Worm (Caenorhabditis elegans) whole organism, late embryonic: Measurements from ENCODE around the gene set-20.
A peak's percentile ranks its signal among the peaks of the same experiment; 100 is the strongest.

Experiments used
- F13H6.1 ChIP-seq: sonication (generic microtip); optimal IDR thresholded peaks from 2 replicates; lab custom pipeline; 2016; ENCODE audit warnings: missing genetic modification characterization, missing compliant biosample characterization
- T23F11.4 ChIP-seq: fragments of 200-800 bp; sonication (Bioruptor generic); optimal IDR thresholded peaks from 2 replicates; lab custom pipeline; 2018; ENCODE audit warnings: mild to moderate bottlenecking, missing genetic modification characterization, missing compliant biosample characterization
- ahr-1 ChIP-seq: sonication (generic microtip); optimal IDR thresholded peaks from 2 replicates; lab custom pipeline; 2016; ENCODE audit warnings: missing genetic modification characterization, missing compliant biosample characterization
- ceh-24 ChIP-seq: sonication (generic microtip); optimal IDR thresholded peaks from 2 replicates; lab custom pipeline; 2016; ENCODE audit warnings: mild to moderate bottlenecking, missing genetic modification characterization, missing compliant biosample characterization
- ceh-31 ChIP-seq: sonication (generic microtip); optimal IDR thresholded peaks from 2 replicates; lab custom pipeline; 2016; ENCODE audit warnings: missing genetic modification characterization, missing compliant biosample characterization
- ceh-45 ChIP-seq: fragments of 200-800 bp; sonication (Bioruptor generic); IDR thresholded peaks from 2 replicates; pipeline ENCODE4 v1.3.6; 2022; ENCODE audit warnings: missing genetic modification reagents, missing genetic modification characterization, missing compliant biosample characterization
- ceh-48 ChIP-seq: sonication (generic microtip); optimal IDR thresholded peaks from 2 replicates; lab custom pipeline; 2016; ENCODE audit warnings: missing genetic modification characterization, inconsistent platforms, missing compliant biosample characterization
- ceh-6 ChIP-seq: fragments of 200-800 bp; sonication (Bioruptor generic); optimal IDR thresholded peaks from 2 replicates; lab custom pipeline; 2018; ENCODE audit warnings: mild to moderate bottlenecking, missing genetic modification characterization, missing compliant biosample characterization
- ceh-9 ChIP-seq: sonication (generic microtip); optimal IDR thresholded peaks from 2 replicates; lab custom pipeline; 2016; ENCODE audit warnings: mild to moderate bottlenecking, missing genetic modification characterization, inconsistent platforms, missing compliant biosample characterization
- dmd-4 ChIP-seq: sonication (generic microtip); optimal IDR thresholded peaks from 2 replicates; lab custom pipeline; 2016; ENCODE audit warnings: borderline replicate concordance, missing genetic modification characterization, missing compliant biosample characterization
- elt-2 ChIP-seq: sonication (generic microtip); optimal IDR thresholded peaks from 2 replicates; lab custom pipeline; 2016; ENCODE audit warnings: missing genetic modification reagents, missing genetic modification characterization, missing compliant biosample characterization
- elt-4 ChIP-seq: sonication (generic microtip); optimal IDR thresholded peaks from 2 replicates; lab custom pipeline; 2016; ENCODE audit warnings: missing genetic modification characterization, missing compliant biosample characterization
- ets-4 ChIP-seq: sonication (generic microtip); optimal IDR thresholded peaks from 2 replicates; lab custom pipeline; 2016; ENCODE audit warnings: missing genetic modification characterization, missing compliant biosample characterization
- eyg-1 ChIP-seq: sonication (generic microtip); optimal IDR thresholded peaks from 2 replicates; lab custom pipeline; 2016; ENCODE audit warnings: missing genotype, missing genetic modification characterization, missing compliant biosample characterization
- fkh-6 ChIP-seq: sonication (generic microtip); optimal IDR thresholded peaks from 2 replicates; lab custom pipeline; 2016; ENCODE audit warnings: missing genetic modification characterization, missing compliant biosample characterization
- hlh-15 ChIP-seq: sonication (generic microtip); optimal IDR thresholded peaks from 2 replicates; lab custom pipeline; 2016; ENCODE audit warnings: missing genetic modification characterization, missing compliant biosample characterization
- hlh-30 ChIP-seq: sonication (generic microtip); optimal IDR thresholded peaks from 2 replicates; lab custom pipeline; 2017; ENCODE audit warnings: antibody characterized with exemption, missing genetic modification characterization, missing compliant biosample characterization; ENCODE audit not compliant: insufficient read depth
- lim-6 ChIP-seq: sonication (generic microtip); optimal IDR thresholded peaks from 2 replicates; lab custom pipeline; 2016; ENCODE audit warnings: missing genetic modification characterization, missing compliant biosample characterization
- nhr-232 ChIP-seq: sonication (generic microtip); optimal IDR thresholded peaks from 2 replicates; lab custom pipeline; 2016; ENCODE audit warnings: missing genetic modification characterization, missing compliant biosample characterization
- odd-2 ChIP-seq: sonication (generic microtip); optimal IDR thresholded peaks from 2 replicates; lab custom pipeline; 2017; ENCODE audit warnings: antibody characterized with exemption, mild to moderate bottlenecking, missing genetic modification characterization, missing compliant biosample characterization
- pag-3 ChIP-seq: sonication (generic microtip); optimal IDR thresholded peaks from 2 replicates; lab custom pipeline; 2016; ENCODE audit warnings: missing compliant biosample characterization, missing genetic modification characterization, borderline replicate concordance
- pha-2 ChIP-seq: sonication (generic microtip); optimal IDR thresholded peaks from 2 replicates; lab custom pipeline; 2017; ENCODE audit warnings: mild to moderate bottlenecking, missing genetic modification characterization, missing compliant biosample characterization
- pqm-1 ChIP-seq: sonication (generic microtip); optimal IDR thresholded peaks from 2 replicates; lab custom pipeline; 2016; ENCODE audit warnings: missing genetic modification characterization, missing compliant biosample characterization
- ref-2 ChIP-seq: sonication (generic microtip); optimal IDR thresholded peaks from 2 replicates; lab custom pipeline; 2016; ENCODE audit warnings: missing genetic modification characterization, missing compliant biosample characterization
- rnt-1 ChIP-seq: sonication (generic microtip); optimal IDR thresholded peaks from 2 replicates; lab custom pipeline; 2016; ENCODE audit warnings: missing genetic modification characterization, missing compliant biosample characterization
- sdc-2 ChIP-seq: sonication (generic microtip); optimal IDR thresholded peaks from 2 replicates; lab custom pipeline; 2016; ENCODE audit warnings: missing genotype, missing genetic modification characterization, missing compliant biosample characterization
- sox-2 ChIP-seq: fragments of 200-800 bp; sonication (Bioruptor generic); IDR thresholded peaks from 2 replicates; pipeline ENCODE4 v1.3.6; 2022; ENCODE audit warnings: missing genetic modification reagents, missing genetic modification characterization, missing compliant biosample characterization
- syd-9 ChIP-seq: sonication (generic microtip); optimal IDR thresholded peaks from 2 replicates; lab custom pipeline; 2016; ENCODE audit warnings: mild to moderate bottlenecking, missing genetic modification characterization, moderate library complexity, missing compliant biosample characterization
- unc-55 ChIP-seq: sonication (generic microtip); optimal IDR thresholded peaks from 2 replicates; lab custom pipeline; 2017; ENCODE audit warnings: missing biosample characterization, missing genetic modification reagents, missing genetic modification characterization
- unc-86 ChIP-seq: sonication (generic microtip); optimal IDR thresholded peaks from 2 replicates; lab custom pipeline; 2016; ENCODE audit warnings: missing genetic modification characterization, missing compliant biosample characterization
- zip-5 ChIP-seq: sonication (generic microtip); optimal IDR thresholded peaks from 2 replicates; lab custom pipeline; 2016; ENCODE audit warnings: missing genetic modification characterization, missing compliant biosample characterization

Gene set-20

ce11 chrX:5641315-5641714 is 44.6 kb downstream of the set-20 start, which contains the start of gene T22B7.4:
TSS of gene T22B7.4 (minus strand) at chrX:5641415.
- TF ChIP-seq T23F11.4 (GFP tag; lab: Kevin White, UChicago) (no peak), zip-5 (tag; lab: Kevin White, UChicago) (no peak), ahr-1 (tag; lab: Kevin White, UChicago) (no peak), pha-2 (tag; lab: Kevin White, UChicago) (no peak), dmd-4 (tag; lab: Kevin White, UChicago) (peak; percentile 11), hlh-15 (tag; lab: Kevin White, UChicago) (no peak)

- TF ChIP-seq ceh-24 (no peak), hlh-30 (no peak), rnt-1 (tag; lab: Kevin White, UChicago) (no peak), ceh-31 (tag; lab: Kevin White, UChicago) (no peak), ref-2 (no peak), nhr-232 (tag; lab: Kevin White, UChicago) (no peak), ceh-45 (GFP tag; lab: Robert Waterston, UW) (no peak), lim-6 (no peak), syd-9 (tag; lab: Kevin White, UChicago) (no peak), ceh-48 (tag; lab: Kevin White, UChicago) (no peak), hlh-15 (tag; lab: Kevin White, UChicago) (no peak), eyg-1 (tag; lab: Kevin White, UChicago) (no peak), pag-3 (tag; lab: Kevin White, UChicago) (no peak)
Observed at ce11 chrX:5639562-5639961, 46.4 kb downstream of the set-20 start.

- TF ChIP-seq sdc-2 (tag; lab: Kevin White, UChicago) (no peak), fkh-6 (tag; lab: Kevin White, UChicago) (no peak), pqm-1 (tag; lab: Kevin White, UChicago) (no peak), elt-4 (tag; lab: Kevin White, UChicago) (no peak), ets-4 (tag; lab: Kevin White, UChicago) (no peak), F13H6.1 (tag; lab: Kevin White, UChicago) (no peak), unc-86 (tag; lab: Kevin White, UChicago) (no peak), unc-55 (GFP tag; lab: Kevin White, UChicago) (no peak), ceh-9 (tag; lab: Kevin White, UChicago) (no peak), hlh-15 (tag; lab: Kevin White, UChicago) (no peak), sox-2 (GFP tag; lab: Robert Waterston, UW) (no peak)
Observed at ce11 chrX:5631626-5632025, 54.3 kb downstream of the set-20 start, which contains the start of gene T22B7.8. TSS of gene T22B7.8 (plus strand) at chrX:5631926.

ce11 chrX:5631008-5631407 is 55.0 kb downstream of the set-20 start:
- no peak for TF ChIP-seq eyg-1 (tag; lab: Kevin White, UChicago)
- no peak for TF ChIP-seq pag-3 (tag; lab: Kevin White, UChicago)
- TF ChIP-seq unc-55 (GFP tag; lab: Kevin White, UChicago) = no peak
- no peak for TF ChIP-seq fkh-6 (tag; lab: Kevin White, UChicago)
- TF ChIP-seq odd-2 = no peak
- TF ChIP-seq elt-2 (tag; lab: Kevin White, UChicago) = no peak
- TF ChIP-seq ceh-6 (GFP tag; lab: Kevin White, UChicago) = no peak
- TF ChIP-seq, all 69 proteins: peak for 0
